Fruit fly (Drosophila melanogaster) whole organism, prepupa: ENCODE data around the gene Arts.
A peak's percentile ranks its signal among the peaks of the same experiment; 100 is the strongest.

Experiments used
- Blimp-1 ChIP-seq: fragments of 200-800 bp; sonication (Bioruptor generic); optimal IDR thresholded peaks from 3 replicates; lab custom pipeline; 2017; ENCODE audit warnings: missing biosample characterization, missing genetic modification characterization, mild to moderate bottlenecking, moderate library complexity, missing genetic modification reagents
- CG11762 ChIP-seq: fragments of 200-800 bp; sonication (Bioruptor generic); optimal IDR thresholded peaks from 3 replicates; lab custom pipeline; 2016; ENCODE audit warnings: missing biosample characterization, missing genetic modification characterization; ENCODE audit not compliant: insufficient read depth
- CG1621 ChIP-seq: fragments of 200-800 bp; sonication (Bioruptor generic); optimal IDR thresholded peaks from 3 replicates; lab custom pipeline; 2018; ENCODE audit warnings: missing biosample characterization, mild to moderate bottlenecking, missing genetic modification characterization
- CG6163 ChIP-seq: fragments of 200-800 bp; sonication (Bioruptor generic); IDR thresholded peaks from 3 replicates; pipeline ENCODE4 v1.3.6; 2022; ENCODE audit warnings: missing biosample characterization, missing genetic modification characterization
- CG6808 ChIP-seq: fragments of 200-800 bp; sonication (Bioruptor generic); optimal IDR thresholded peaks from 3 replicates; lab custom pipeline; 2017; ENCODE audit warnings: missing biosample characterization, missing genetic modification characterization, mild to moderate bottlenecking, moderate library complexity, missing genetic modification reagents
- Ets21C ChIP-seq: fragments of 200-800 bp; sonication (Bioruptor generic); optimal IDR thresholded peaks from 3 replicates; lab custom pipeline; 2016; ENCODE audit warnings: missing biosample characterization, missing genetic modification characterization
- Hr39 ChIP-seq: fragments of 200-800 bp; sonication (Bioruptor generic); optimal IDR thresholded peaks from 2 replicates; lab custom pipeline; 2016; ENCODE audit warnings: missing biosample characterization, missing genetic modification characterization
- Lpt ChIP-seq: fragments of 200-800 bp; sonication (Bioruptor generic); optimal IDR thresholded peaks from 3 replicates; lab custom pipeline; 2016; ENCODE audit warnings: missing biosample characterization, missing genetic modification characterization
- OdsH ChIP-seq: fragments of 200-800 bp; sonication (Bioruptor generic); optimal IDR thresholded peaks from 3 replicates; lab custom pipeline; 2016; ENCODE audit warnings: missing biosample characterization, missing genetic modification characterization
- Sox102F ChIP-seq: fragments of 200-800 bp; sonication (Bioruptor generic); optimal IDR thresholded peaks from 2 replicates; lab custom pipeline; 2016; ENCODE audit warnings: missing biosample characterization, mild to moderate bottlenecking, missing genetic modification characterization
- dac ChIP-seq: fragments of 200-800 bp; sonication (Bioruptor generic); optimal IDR thresholded peaks from 2 replicates; lab custom pipeline; 2017; ENCODE audit warnings: missing biosample characterization, mild to moderate bottlenecking, missing genetic modification characterization
- pdm3 ChIP-seq: fragments of 200-800 bp; sonication (Bioruptor generic); optimal IDR thresholded peaks from 3 replicates; lab custom pipeline; 2016; ENCODE audit warnings: missing biosample characterization, missing genetic modification characterization
- salr ChIP-seq, 2 experiments: fragments of 200-800 bp; sonication (Bioruptor generic); optimal IDR thresholded peaks; 3 replicates each; lab custom pipeline; 2016 to 2018; ENCODE audit warnings: missing biosample characterization in 2 of 2, missing genetic modification characterization in 2 of 2, mild to moderate bottlenecking in 1 of 2
- svp ChIP-seq: fragments of 200-800 bp; sonication (Bioruptor generic); peaks from one replicate; lab custom pipeline; 2016; ENCODE audit warnings: missing biosample characterization, missing genetic modification characterization

- TF ChIP-seq salr (GFP tag; optimal IDR thresholded peaks at IDR 0.05; lab: Kevin White, UChicago) (peak in 1 of 2 experiments; percentile 34), Blimp-1 (GFP tag; lab: Kevin White, UChicago) (no peak), svp (GFP tag; lab: Kevin White, UChicago) (peak; percentile 2), Ets21C (GFP tag; lab: Kevin White, UChicago) (no peak), Sox102F (no peak), pdm3 (GFP tag; lab: Kevin White, UChicago) (peak; percentile 41), CG6808 (GFP tag; lab: Kevin White, UChicago) (peak; percentile 9), Lpt (peak; percentile 47), dac (GFP tag; lab: Kevin White, UChicago) (peak; percentile 39), OdsH (GFP tag; lab: Kevin White, UChicago) (peak; percentile 26), CG6163 (GFP tag; lab: Robert Waterston, UW) (peak; percentile 30; the same call in 1 of the 3 replicates), CG1621 (tag; lab: Kevin White, UChicago) (no peak), Hr39 (GFP tag; lab: Kevin White, UChicago) (no peak), CG11762 (no peak)
Measured at dm6 chr3L:16642954-16643353, 40.3 kb downstream of the Arts start.
